Worm (Caenorhabditis elegans): Measurements from ENCODE around the gene F59H6.14.

F59H6.14 gene

ce11 chrII:2067451-2068021, 34.1 kb downstream of the F59H6.14 start, which contains the start of gene F07E5.12:
Gene F07E5.12, plus strand, starts transcription at chrII:2067971.
- TF ChIP-seq aha-1 (tag): peak; percentile 23

- TF ChIP-seq nhr-28 (tag; optimal IDR thresholded peaks at IDR 0.05) (no peak), madf-9 (GFP tag; conservative IDR thresholded peaks at IDR 0.05) (no peak), unc-62 (GFP tag; optimal IDR thresholded peaks at IDR 0.05 in 1 of 2) (no peak), unc-62 (tag; optimal IDR thresholded peaks at IDR 0.05) (no peak), ceh-82 (tag; optimal IDR thresholded peaks at IDR 0.05) (no peak), Y75B8A.6 (GFP tag; IDR thresholded peaks at IDR 0.05) (no peak), nhr-11 (tag; optimal IDR thresholded peaks at IDR 0.05) (no peak)
Measured at ce11 chrII:2071429-2071828, 38.0 kb downstream of the F59H6.14 start, which contains the start of gene F07E5.7. Gene F07E5.7, minus strand, starts transcription at chrII:2071529.

- TF ChIP-seq unc-39 (tag; optimal IDR thresholded peaks at IDR 0.05) (no peak), zfp-2 (tag; optimal IDR thresholded peaks at IDR 0.05) (no peak), dve-1 (tag; optimal IDR thresholded peaks at IDR 0.05; ENCODE audit: insufficient read depth) (no peak), snpc-1.2 (GFP tag; IDR thresholded peaks at IDR 0.05) (no peak)
Measured at ce11 chrII:2075513-2075912, 42.1 kb downstream of the F59H6.14 start, which contains the start of gene F07E5.8. Gene F07E5.8, minus strand, starts transcription at chrII:2075613.

- no peak for TF ChIP-seq nhr-25 (tag; optimal IDR thresholded peaks at IDR 0.05; ENCODE audit: borderline replicate concordance, insufficient read depth)
- peak in 1 of 2 experiments; percentile 95 for TF ChIP-seq unc-62 (GFP tag; optimal IDR thresholded peaks at IDR 0.05 in 1 of 2)
- no peak for TF ChIP-seq unc-62 (tag; optimal IDR thresholded peaks at IDR 0.05)
Measured at ce11 chrII:2076467-2076866, 43.1 kb downstream of the F59H6.14 start.

ce11 chrII:2080425-2080824, 47.0 kb downstream of the F59H6.14 start, which contains the start of gene F07E5.9:
Gene F07E5.9, minus strand, starts transcription at chrII:2080525.
- no peak for TF ChIP-seq zfp-2 (tag; optimal IDR thresholded peaks at IDR 0.05)
- no peak for TF ChIP-seq set-16 (GFP tag; IDR thresholded peaks at IDR 0.05)
- TF ChIP-seq T20F7.1 (GFP tag; optimal IDR thresholded peaks at IDR 0.05): no peak
- no peak for TF ChIP-seq ztf-11 (tag; optimal IDR thresholded peaks at IDR 0.05)
- no peak for TF ChIP-seq daf-8 (GFP tag; IDR thresholded peaks at IDR 0.05)
- no peak for TF ChIP-seq Y48G9A.11 (GFP tag; IDR thresholded peaks at IDR 0.05)
- no peak for TF ChIP-seq zip-11 (GFP tag; IDR thresholded peaks at IDR 0.05)
- TF ChIP-seq mdl-1 (tag; optimal IDR thresholded peaks at IDR 0.05): no peak
- no peak for TF ChIP-seq lir-3 (tag; optimal IDR thresholded peaks at IDR 0.05)
- no peak for TF ChIP-seq aly-2 (tag; optimal IDR thresholded peaks at IDR 0.05)
- TF ChIP-seq nhr-111 (GFP tag; optimal IDR thresholded peaks at IDR 0.05): no peak
- TF ChIP-seq ceh-32 (tag; optimal IDR thresholded peaks at IDR 0.05; ENCODE audit: poor library complexity): no peak

ce11 chrII:2081257-2081656, 47.9 kb downstream of the F59H6.14 start, which contains the start of gene T16A1.4:
Gene T16A1.4, plus strand, starts transcription at chrII:2081557.
- TF ChIP-seq nhr-28 (tag; optimal IDR thresholded peaks at IDR 0.05) (no peak), lin-15B (tag; optimal IDR thresholded peaks at IDR 0.05) (no peak), nhr-76 (tag; optimal IDR thresholded peaks at IDR 0.05) (no peak), lin-13 (GFP tag; optimal IDR thresholded peaks at IDR 0.05) (no peak), zip-11 (GFP tag; IDR thresholded peaks at IDR 0.05) (no peak), nhr-10 (tag; optimal IDR thresholded peaks at IDR 0.05) (no peak), zag-1 (tag; optimal IDR thresholded peaks at IDR 0.05) (no peak), egl-27 (tag; optimal IDR thresholded peaks at IDR 0.05) (no peak), unc-62 (GFP tag; optimal IDR thresholded peaks at IDR 0.05 in 1 of 2) (no peak), unc-62 (tag; optimal IDR thresholded peaks at IDR 0.05) (no peak), mxl-3 (GFP tag; optimal IDR thresholded peaks at IDR 0.05) (no peak), vab-7 (GFP tag; IDR thresholded peaks at IDR 0.05) (no peak), arid-1 (GFP tag; conservative IDR thresholded peaks at IDR 0.05) (no peak)

Data from whole organism, L4 larva.